Worm (Caenorhabditis elegans): ENCODE measurements around the gene spp-6.

- TF ChIP-seq rnt-1 (tag; optimal IDR thresholded peaks at IDR 0.05): no peak
- no peak for TF ChIP-seq ceh-14 (tag; optimal IDR thresholded peaks at IDR 0.05)
Measured at ce11 chrX:7340915-7341559, 23.9 kb downstream of the spp-6 start, which contains the start of gene C07D8.6.

Measured in whole organism, late embryonic.